Fruit fly (Drosophila melanogaster): ENCODE data around the gene ICA69.

The ICA69 gene

dm6 chr3L:21099908-21100307 is 31.3 kb upstream of the ICA69 start (continued):
- TF ChIP-seq Mes4 (GFP tag; optimal IDR thresholded peaks at IDR 0.05) (no peak), Hr39 (optimal IDR thresholded peaks at IDR 0.05) (no peak), Spps (tag; optimal IDR thresholded peaks at IDR 0.05) (no peak), CG33213 (GFP tag; optimal IDR thresholded peaks at IDR 0.05) (no peak), CG13894 (tag; optimal IDR thresholded peaks at IDR 0.05) (peak; percentile 44), sug (tag; optimal IDR thresholded peaks at IDR 0.05) (no peak), NK7.1 (GFP tag; optimal IDR thresholded peaks at IDR 0.05) (no peak), CG10462 (GFP tag; optimal IDR thresholded peaks at IDR 0.05) (no peak), CG10959 (GFP tag; IDR thresholded peaks at IDR 0.05) (no peak), fd3F (GFP tag; optimal IDR thresholded peaks at IDR 0.05) (no peak), z (GFP tag; IDR thresholded peaks at IDR 0.05) (peak; percentile 61; the same call in 1 of the 3 replicates), Dp (GFP tag; optimal IDR thresholded peaks at IDR 0.05) (peak; percentile 27), Jarid2 (GFP tag; optimal IDR thresholded peaks at IDR 0.05) (peak; percentile 91), CG10431 (GFP tag; optimal IDR thresholded peaks at IDR 0.05) (no peak), Dfd (GFP tag; optimal IDR thresholded peaks at IDR 0.05) (no peak), toy (GFP tag; IDR thresholded peaks at IDR 0.05) (no peak), Drgx (GFP tag; IDR thresholded peaks at IDR 0.05) (no peak), CG34376 (GFP tag; optimal IDR thresholded peaks at IDR 0.05) (no peak), vvl (GFP tag; IDR thresholded peaks at IDR 0.05) (peak; percentile 34; the same call in 1 of the 2 replicates), bowl (GFP tag; IDR thresholded peaks at IDR 0.05) (no peak), CG10366 (GFP tag; IDR thresholded peaks at IDR 0.05) (no peak), slou (GFP tag; optimal IDR thresholded peaks at IDR 0.05) (no peak), CHES-1-like (GFP tag; optimal IDR thresholded peaks at IDR 0.05) (no peak), ranshi (GFP tag; IDR thresholded peaks at IDR 0.05) (no peak), ci (GFP tag; IDR thresholded peaks at IDR 0.05) (peak; percentile 52; the same call in 2 of the 3 replicates), CG6854 (GFP tag; optimal IDR thresholded peaks at IDR 0.05) (no peak), org-1 (GFP tag; optimal IDR thresholded peaks at IDR 0.05) (no peak), sim (GFP tag; IDR thresholded peaks at IDR 0.05) (no peak), CG33557 (GFP tag; optimal IDR thresholded peaks at IDR 0.05) (no peak), BEAF-32 (GFP tag; optimal IDR thresholded peaks at IDR 0.05) (no peak), da (GFP tag; optimal IDR thresholded peaks at IDR 0.05) (no peak), E2f2 (GFP tag; IDR thresholded peaks at IDR 0.05) (peak; percentile 60), D19B (GFP tag; optimal IDR thresholded peaks at IDR 0.05) (no peak), p53 (GFP tag; optimal IDR thresholded peaks at IDR 0.05) (no peak), Adf1 (GFP tag; IDR thresholded peaks at IDR 0.05) (no peak), fd96Cb (tag; optimal IDR thresholded peaks at IDR 0.05) (no peak), CG10654 (GFP tag; optimal IDR thresholded peaks at IDR 0.05) (no peak), Atf3 (GFP tag; optimal IDR thresholded peaks at IDR 0.05) (no peak), pb (GFP tag; optimal IDR thresholded peaks at IDR 0.05) (no peak), psq (GFP tag; optimal IDR thresholded peaks at IDR 0.05) (no peak), pho (GFP tag; optimal IDR thresholded peaks at IDR 0.05) (no peak), CG17361 (GFP tag; IDR thresholded peaks at IDR 0.05) (no peak), kay (GFP tag; optimal IDR thresholded peaks at IDR 0.05) (no peak), CG8924 (tag; optimal IDR thresholded peaks at IDR 0.05) (no peak), Nf-YC (tag; optimal IDR thresholded peaks at IDR 0.05) (peak; percentile 24), CG7839 (tag; optimal IDR thresholded peaks at IDR 0.05) (no peak), Hsf (GFP tag; optimal IDR thresholded peaks at IDR 0.05) (no peak), nau (GFP tag; optimal IDR thresholded peaks at IDR 0.05) (no peak), HHEX (GFP tag; optimal IDR thresholded peaks at IDR 0.05) (no peak), H2.0 (GFP tag; IDR thresholded peaks at IDR 0.05) (no peak), CG2120 (GFP tag; optimal IDR thresholded peaks at IDR 0.05) (no peak), CG8290 (GFP tag; optimal IDR thresholded peaks at IDR 0.05) (no peak), CG8290 (tag; optimal IDR thresholded peaks at IDR 0.05) (peak in 1 of 2 experiments; percentile 34)

Data from whole organism, embryonic.